6 fruit fly cellular contexts compared by ENCODE assay signal in genomic region chr2L:2830341-2830800, dm6.
TF ChIP-seq lines count a peak whose summit lies in the region.

No protein-coding gene starts in this region.

- TF ChIP-seq CTCF in whole organism, embryonic (GFP tag; optimal IDR thresholded peaks at IDR 0.05; lab: Kevin White, UChicago) = peak; percentile 45

TF ChIP-seq in whole organism, 6 proteins besides CTCF, POLR2A, EP300 and RAD21:
- no peak for TF ChIP-seq CG8478 (optimal IDR thresholded peaks at IDR 0.05; lab: Kevin White, UChicago)
- TF ChIP-seq Dll (optimal IDR thresholded peaks at IDR 0.05; lab: Kevin White, UChicago) = peak; percentile 36

TF ChIP-seq in whole organism, adult, 20 proteins besides CTCF, POLR2A, EP300 and RAD21:
- TF ChIP-seq CG12768 (GFP tag; optimal IDR thresholded peaks at IDR 0.05; lab: Kevin White, UChicago) (no peak), toe (GFP tag; optimal IDR thresholded peaks at IDR 0.05; lab: Kevin White, UChicago) (peak; percentile 9), CG5204 (GFP tag; optimal IDR thresholded peaks at IDR 0.05; lab: Kevin White, UChicago) (peak; percentile 32), CG7045 (GFP tag; optimal IDR thresholded peaks at IDR 0.05; lab: Kevin White, UChicago) (peak; percentile 56), Hr96 (GFP tag; optimal IDR thresholded peaks at IDR 0.05; lab: Kevin White, UChicago) (no peak), bab1 (GFP tag; optimal IDR thresholded peaks at IDR 0.05; lab: Kevin White, UChicago) (peak; percentile 12)
TF ChIP-seq in whole organism, adult: peak in this region for 4.

TF ChIP-seq in whole organism, embryonic, 481 proteins besides CTCF, POLR2A, EP300 and RAD21 (continues in another document):
- TF ChIP-seq CG3995 (GFP tag; optimal IDR thresholded peaks at IDR 0.05; lab: Kevin White, UChicago) (peak; percentile 33), CG3163 (GFP tag; optimal IDR thresholded peaks at IDR 0.05; lab: Kevin White, UChicago) (no peak), CG10959 (GFP tag; IDR thresholded peaks at IDR 0.05; lab: Robert Waterston, UW) (peak; percentile 55; the same call in 1 of the 2 replicates), ap (GFP tag; IDR thresholded peaks at IDR 0.05; lab: Robert Waterston, UW) (peak; percentile 51; the same call in 1 of the 2 replicates), ems (GFP tag; optimal IDR thresholded peaks at IDR 0.05; lab: Kevin White, UChicago) (peak; percentile 77), Atf6 (GFP tag; IDR thresholded peaks at IDR 0.05; lab: Robert Waterston, UW) (peak; percentile 79), ATbp (GFP tag; optimal IDR thresholded peaks at IDR 0.05; lab: Kevin White, UChicago) (peak; percentile 87), CG12155 (GFP tag; optimal IDR thresholded peaks at IDR 0.05; lab: Kevin White, UChicago) (peak; percentile 71), NC2α (GFP tag; optimal IDR thresholded peaks at IDR 0.05; lab: Kevin White, UChicago) (no peak), CG9215 (GFP tag; IDR thresholded peaks at IDR 0.05; lab: Robert Waterston, UW) (peak; percentile 78), jumu (GFP tag; optimal IDR thresholded peaks at IDR 0.05; lab: Kevin White, UChicago) (peak; percentile 5), CG32767 (GFP tag; IDR thresholded peaks at IDR 0.05; lab: Robert Waterston, UW) (peak; percentile 76; the same call in 1 of the 2 replicates), CG15514 (GFP tag; optimal IDR thresholded peaks at IDR 0.05; lab: Kevin White, UChicago) (peak; percentile 47), CG9876 (GFP tag; optimal IDR thresholded peaks at IDR 0.05; lab: Kevin White, UChicago) (no peak), odd (GFP tag; optimal IDR thresholded peaks at IDR 0.05; lab: Kevin White, UChicago) (peak; percentile 93), CG34224 (GFP tag; IDR thresholded peaks at IDR 0.05; lab: Robert Waterston, UW; ENCODE audit: partially characterized antibody) (no peak), CG10267 (tag; optimal IDR thresholded peaks at IDR 0.05; lab: Kevin White, UChicago) (peak; percentile 88), CG32772 (GFP tag; IDR thresholded peaks at IDR 0.05; lab: Robert Waterston, UW) (peak; percentile 75), CG6272 (GFP tag; IDR thresholded peaks at IDR 0.05; lab: Robert Waterston, UW) (peak; percentile 73), CG10543 (GFP tag; optimal IDR thresholded peaks at IDR 0.05; lab: Kevin White, UChicago) (peak; percentile 75)

TF ChIP-seq in whole organism, prepupa, 60 proteins besides CTCF, POLR2A, EP300 and RAD21 (continues in another document):
- TF ChIP-seq CG9139 (GFP tag; optimal IDR thresholded peaks at IDR 0.05; lab: Kevin White, UChicago) = peak; percentile 87
- TF ChIP-seq dac (GFP tag; optimal IDR thresholded peaks at IDR 0.05; lab: Kevin White, UChicago) = peak; percentile 90
- peak; percentile 96 for TF ChIP-seq CG6276 (GFP tag; optimal IDR thresholded peaks at IDR 0.05; lab: Kevin White, UChicago)
- TF ChIP-seq achi (GFP tag; optimal IDR thresholded peaks at IDR 0.05; lab: Kevin White, UChicago) = peak; percentile 94
- peak; percentile 95 for TF ChIP-seq CG4318 (GFP tag; optimal IDR thresholded peaks at IDR 0.05; lab: Kevin White, UChicago)
- TF ChIP-seq fd59A (GFP tag; optimal IDR thresholded peaks at IDR 0.05; lab: Kevin White, UChicago) = peak; percentile 97
- peak; percentile 38 for TF ChIP-seq fkh (GFP tag; optimal IDR thresholded peaks at IDR 0.05; lab: Kevin White, UChicago)
- peak; percentile 95 for TF ChIP-seq OdsH (GFP tag; optimal IDR thresholded peaks at IDR 0.05; lab: Kevin White, UChicago)
- TF ChIP-seq CG6163 (GFP tag; IDR thresholded peaks at IDR 0.05; lab: Robert Waterston, UW) = peak; percentile 81
- TF ChIP-seq CG7368 (GFP tag; optimal IDR thresholded peaks at IDR 0.05; lab: Kevin White, UChicago) = peak; percentile 75
- peak; percentile 91 for TF ChIP-seq Met (GFP tag; optimal IDR thresholded peaks at IDR 0.05; lab: Kevin White, UChicago)
- peak; percentile 94 for TF ChIP-seq CG8119 (GFP tag; IDR thresholded peaks at IDR 0.05; lab: Robert Waterston, UW)
- TF ChIP-seq Eip93F (GFP tag; optimal IDR thresholded peaks at IDR 0.05; lab: Kevin White, UChicago) = peak; percentile 84
- peak; percentile 93 for TF ChIP-seq CG34406 (GFP tag; optimal IDR thresholded peaks at IDR 0.05; lab: Kevin White, UChicago)
- TF ChIP-seq CG32006 (GFP tag; optimal IDR thresholded peaks at IDR 0.05; lab: Kevin White, UChicago) = peak; percentile 98
- peak; percentile 91 for TF ChIP-seq Eip75B (GFP tag; optimal IDR thresholded peaks at IDR 0.05; lab: Kevin White, UChicago)
- peak; percentile 71 for TF ChIP-seq Blimp-1 (GFP tag; optimal IDR thresholded peaks at IDR 0.05; lab: Kevin White, UChicago)
- peak; percentile 91 for TF ChIP-seq Sox14 (GFP tag; optimal IDR thresholded peaks at IDR 0.05; lab: Kevin White, UChicago)
- TF ChIP-seq Sox15 (GFP tag; optimal IDR thresholded peaks at IDR 0.05; lab: Kevin White, UChicago) = peak; percentile 88
- TF ChIP-seq eg (GFP tag; IDR thresholded peaks at IDR 0.05; lab: Robert Waterston, UW) = peak; percentile 81
- TF ChIP-seq CG31627 (GFP tag; optimal IDR thresholded peaks at IDR 0.05; lab: Kevin White, UChicago) = peak; percentile 85

TF ChIP-seq in whole organism, pupa, 21 proteins besides CTCF, POLR2A, EP300 and RAD21:
- TF ChIP-seq Pif1B (GFP tag; optimal IDR thresholded peaks at IDR 0.05; lab: Kevin White, UChicago) = peak; percentile 90
- TF ChIP-seq CG34367 (tag; optimal IDR thresholded peaks at IDR 0.05; lab: Kevin White, UChicago) = peak; percentile 87
- TF ChIP-seq CG10348 (GFP tag; IDR thresholded peaks at IDR 0.05; lab: Robert Waterston, UW) = peak; percentile 54
- TF ChIP-seq fd96Ca (GFP tag; IDR thresholded peaks at IDR 0.05; lab: Robert Waterston, UW) = peak; percentile 88
- no peak for TF ChIP-seq EcR (GFP tag; optimal IDR thresholded peaks at IDR 0.05; lab: Kevin White, UChicago)
- peak; percentile 67 for TF ChIP-seq gl (tag; optimal IDR thresholded peaks at IDR 0.05; lab: Kevin White, UChicago)
- peak; percentile 58 for TF ChIP-seq CG13204 (GFP tag; optimal IDR thresholded peaks at IDR 0.05; lab: Kevin White, UChicago)
- peak; percentile 95 for TF ChIP-seq CG8301 (tag; optimal IDR thresholded peaks at IDR 0.05; lab: Kevin White, UChicago)
- TF ChIP-seq Pif1A (GFP tag; optimal IDR thresholded peaks at IDR 0.05; lab: Kevin White, UChicago) = peak; percentile 88
- 0 out of 2 replicates have a peak, but pooled peaks have one; percentile 22 for TF ChIP-seq CG12605 (GFP tag; IDR thresholded peaks at IDR 0.05; lab: Robert Waterston, UW)
- peak; percentile 93 for TF ChIP-seq Snoo (tag; optimal IDR thresholded peaks at IDR 0.05; lab: Kevin White, UChicago)
- TF ChIP-seq CG32121 (GFP tag; IDR thresholded peaks at IDR 0.05; lab: Robert Waterston, UW) = peak; percentile 84
- peak; percentile 96 for TF ChIP-seq CG8159 (tag; optimal IDR thresholded peaks at IDR 0.05; lab: Kevin White, UChicago)
- peak; percentile 98 for TF ChIP-seq CG14655 (GFP tag; optimal IDR thresholded peaks at IDR 0.05; lab: Kevin White, UChicago)
- peak; percentile 90 for TF ChIP-seq CG17806 (tag; optimal IDR thresholded peaks at IDR 0.05; lab: Kevin White, UChicago)
- TF ChIP-seq D1 (tag; optimal IDR thresholded peaks at IDR 0.05; lab: Kevin White, UChicago) = peak; percentile 96
- TF ChIP-seq CG4496 (GFP tag; IDR thresholded peaks at IDR 0.05; lab: Robert Waterston, UW) = no peak; the same call in 1 of the 3 replicates
- TF ChIP-seq CG15710 (tag; optimal IDR thresholded peaks at IDR 0.05; lab: Kevin White, UChicago) = peak; percentile 95
- peak; percentile 95 for TF ChIP-seq CG9948 (tag; optimal IDR thresholded peaks at IDR 0.05; lab: Kevin White, UChicago)
- TF ChIP-seq rn (GFP tag; IDR thresholded peaks at IDR 0.05; lab: Robert Waterston, UW) = peak; percentile 67
- peak; percentile 59; the same call in 1 of the 2 replicates for TF ChIP-seq Ets98B (GFP tag; IDR thresholded peaks at IDR 0.05; lab: Robert Waterston, UW)

TF ChIP-seq in whole organism, wandering third instar larva, 38 proteins besides CTCF, POLR2A, EP300 and RAD21 (continues in another document):
- TF ChIP-seq Hnf4 (GFP tag; optimal IDR thresholded peaks at IDR 0.05; lab: Kevin White, UChicago) = peak; percentile 70
- TF ChIP-seq brk (GFP tag; optimal IDR thresholded peaks at IDR 0.05; lab: Kevin White, UChicago) = peak; percentile 72
- peak; percentile 3 for TF ChIP-seq GATAd (GFP tag; optimal IDR thresholded peaks at IDR 0.05; lab: Kevin White, UChicago)
- peak; percentile 76 for TF ChIP-seq woc (GFP tag; optimal IDR thresholded peaks at IDR 0.05; lab: Kevin White, UChicago)
- TF ChIP-seq Hr83 (GFP tag; optimal IDR thresholded peaks at IDR 0.05; lab: Kevin White, UChicago; ENCODE audit: poor library complexity, severe bottlenecking) = no peak
- TF ChIP-seq usp (GFP tag; optimal IDR thresholded peaks at IDR 0.05; lab: Kevin White, UChicago) = no peak
- TF ChIP-seq Rel (GFP tag; optimal IDR thresholded peaks at IDR 0.05; lab: Kevin White, UChicago) = peak; percentile 7
- peak; percentile 37 for TF ChIP-seq Rel (tag; optimal IDR thresholded peaks at IDR 0.05; lab: Kevin White, UChicago)
- no peak for TF ChIP-seq Abd-B (GFP tag; optimal IDR thresholded peaks at IDR 0.05; lab: Kevin White, UChicago)
- peak; percentile 95 for TF ChIP-seq Sp1 (GFP tag; optimal IDR thresholded peaks at IDR 0.05; lab: Kevin White, UChicago)
- no peak for TF ChIP-seq Hr78 (GFP tag; optimal IDR thresholded peaks at IDR 0.05; lab: Kevin White, UChicago)
- TF ChIP-seq CG9705 (GFP tag; optimal IDR thresholded peaks at IDR 0.05; lab: Kevin White, UChicago) = peak; percentile 77
- no peak for TF ChIP-seq Vsx2 (GFP tag; optimal IDR thresholded peaks at IDR 0.05; lab: Kevin White, UChicago; ENCODE audit: partially characterized antibody)
- TF ChIP-seq psq (GFP tag; optimal IDR thresholded peaks at IDR 0.05; lab: Kevin White, UChicago) = peak; percentile 56
- TF ChIP-seq HLH106 (tag; optimal IDR thresholded peaks at IDR 0.05; lab: Kevin White, UChicago) = peak; percentile 91
- TF ChIP-seq Dfd (GFP tag; optimal IDR thresholded peaks at IDR 0.05; lab: Kevin White, UChicago) = no peak
- TF ChIP-seq CrebA (GFP tag; optimal IDR thresholded peaks at IDR 0.05; lab: Kevin White, UChicago; ENCODE audit: borderline replicate concordance) = peak; percentile 4
- TF ChIP-seq lola (GFP tag; optimal IDR thresholded peaks at IDR 0.05; lab: Kevin White, UChicago) = no peak
- peak; percentile 69 for TF ChIP-seq sage (GFP tag; optimal IDR thresholded peaks at IDR 0.05; lab: Kevin White, UChicago)
- TF ChIP-seq Myc (optimal IDR thresholded peaks at IDR 0.05; lab: Kevin White, UChicago) = no peak
- peak; percentile 89 for TF ChIP-seq OdsH (GFP tag; optimal IDR thresholded peaks at IDR 0.05; lab: Kevin White, UChicago)
- peak; percentile 86 for TF ChIP-seq sv (GFP tag; optimal IDR thresholded peaks at IDR 0.05; lab: Kevin White, UChicago)
- TF ChIP-seq rgr (GFP tag; optimal IDR thresholded peaks at IDR 0.05; lab: Kevin White, UChicago) = peak; percentile 81
- no peak for TF ChIP-seq Mio (GFP tag; optimal IDR thresholded peaks at IDR 0.05; lab: Kevin White, UChicago)
- peak; percentile 89 for TF ChIP-seq dmrt93B (GFP tag; optimal IDR thresholded peaks at IDR 0.05; lab: Kevin White, UChicago)
- no peak for TF ChIP-seq pan (optimal IDR thresholded peaks at IDR 0.05; lab: Kevin White, UChicago)
- TF ChIP-seq dl (GFP tag; optimal IDR thresholded peaks at IDR 0.05; lab: Kevin White, UChicago; ENCODE audit: insufficient read depth in 1 of 2, partially characterized antibody in 2 of 2) = no peak
